Fruit fly (Drosophila melanogaster): ENCODE measurements around the gene Usp32.

Usp32 gene

DNA sequence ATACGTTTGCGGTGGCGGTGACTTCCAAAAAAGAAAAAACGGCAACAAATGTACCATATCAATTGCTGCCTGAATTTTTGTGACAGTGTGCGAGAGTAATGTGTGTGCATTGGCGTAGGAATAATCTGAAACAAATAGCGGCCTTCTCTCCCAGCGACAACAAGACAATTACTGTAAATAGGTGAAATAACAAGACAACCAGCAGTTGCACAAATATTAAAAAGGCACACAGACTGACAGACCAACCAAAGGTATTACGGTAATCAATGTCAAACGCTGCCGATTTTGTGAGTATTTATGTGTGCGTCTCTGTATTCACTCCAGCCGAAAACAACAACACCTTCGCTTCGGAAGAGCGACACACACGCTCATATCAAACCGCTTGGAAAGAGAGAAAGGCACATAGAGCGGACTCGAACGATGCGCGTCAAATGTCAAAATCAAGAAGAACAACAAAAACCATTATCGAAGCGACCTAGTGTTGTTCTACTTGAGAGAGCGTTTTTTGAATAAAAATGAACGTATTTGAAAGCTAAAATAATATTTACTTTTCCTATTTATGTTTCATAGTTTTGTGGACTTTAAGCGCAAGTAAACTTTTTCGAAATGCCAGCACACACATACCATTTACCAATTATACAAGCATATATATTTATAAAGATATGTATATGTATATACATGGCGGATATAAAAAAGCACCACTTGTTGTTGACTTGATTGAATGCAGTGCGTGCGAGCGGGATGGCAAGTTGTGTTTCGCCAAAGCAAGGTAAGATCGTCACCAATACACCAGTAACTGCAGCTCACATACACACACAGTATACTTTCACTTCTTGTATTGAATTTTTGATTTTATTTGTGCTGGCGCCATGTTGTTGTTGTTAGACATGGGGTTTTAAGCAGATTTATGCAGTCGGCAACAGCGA lies 36.1 kb downstream of the Usp32 start (continued):
- TF ChIP-seq dsx (GFP tag; optimal IDR thresholded peaks at IDR 0.05; ENCODE audit: poor library complexity, severe bottlenecking) (peak; percentile 57), CG11294 (GFP tag; IDR thresholded peaks at IDR 0.05) (no peak), CG10669 (GFP tag; optimal IDR thresholded peaks at IDR 0.05) (no peak), esn (GFP tag; optimal IDR thresholded peaks at IDR 0.05) (no peak), CG3919 (GFP tag; optimal IDR thresholded peaks at IDR 0.05) (peak; percentile 23), dac (GFP tag; optimal IDR thresholded peaks at IDR 0.05) (no peak), fkh (GFP tag; optimal IDR thresholded peaks at IDR 0.05) (peak; percentile 96), pdm3 (GFP tag; optimal IDR thresholded peaks at IDR 0.05) (no peak), Hr39 (GFP tag; optimal IDR thresholded peaks at IDR 0.05) (no peak), CG1621 (tag; optimal IDR thresholded peaks at IDR 0.05) (no peak), CG6808 (GFP tag; optimal IDR thresholded peaks at IDR 0.05) (no peak), OdsH (GFP tag; optimal IDR thresholded peaks at IDR 0.05) (no peak), fd85E (GFP tag; optimal IDR thresholded peaks at IDR 0.05) (no peak), CG11762 (GFP tag; optimal IDR thresholded peaks at IDR 0.05; ENCODE audit: insufficient read depth) (no peak), Hr4 (GFP tag; optimal IDR thresholded peaks at IDR 0.05) (no peak), Blimp-1 (GFP tag; optimal IDR thresholded peaks at IDR 0.05) (peak; percentile 96), Eip75B (GFP tag; optimal IDR thresholded peaks at IDR 0.05) (no peak), Lpt (GFP tag; optimal IDR thresholded peaks at IDR 0.05) (no peak), Hr38 (GFP tag; optimal IDR thresholded peaks at IDR 0.05) (no peak), lz (GFP tag; optimal IDR thresholded peaks at IDR 0.05) (no peak)

DNA sequence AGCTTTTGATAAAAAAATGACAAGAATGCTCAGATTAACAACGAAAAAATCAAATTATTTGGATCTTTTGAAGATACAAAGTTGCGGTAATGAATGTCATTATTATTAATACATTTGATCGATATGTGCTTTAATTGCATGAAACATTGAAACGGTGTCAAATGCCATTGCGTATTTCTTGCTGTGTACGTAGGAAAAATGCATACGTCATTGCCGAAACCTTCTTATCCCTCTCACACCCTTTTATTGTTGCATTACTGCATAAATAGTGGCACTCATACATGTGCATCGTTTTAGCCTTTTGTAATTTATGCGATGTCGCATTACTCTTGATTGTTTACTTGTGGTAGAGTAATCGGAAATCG lies 36.7 kb downstream of the Usp32 start:
- TF ChIP-seq topi (GFP tag; optimal IDR thresholded peaks at IDR 0.05) (peak; percentile 5), CG6792 (GFP tag; optimal IDR thresholded peaks at IDR 0.05) (peak; percentile 20), Met (GFP tag; optimal IDR thresholded peaks at IDR 0.05) (no peak), CG15336 (GFP tag; IDR thresholded peaks at IDR 0.05) (0 out of 2 replicates have a peak, but pooled peaks have one; percentile 12), CG32006 (GFP tag; optimal IDR thresholded peaks at IDR 0.05) (peak; percentile 49), acj6 (GFP tag; optimal IDR thresholded peaks at IDR 0.05) (peak; percentile 5), CG8319 (GFP tag; optimal IDR thresholded peaks at IDR 0.05) (no peak), eg (GFP tag; IDR thresholded peaks at IDR 0.05) (0 out of 3 replicates have a peak, but pooled peaks have one; percentile 10)

DNA sequence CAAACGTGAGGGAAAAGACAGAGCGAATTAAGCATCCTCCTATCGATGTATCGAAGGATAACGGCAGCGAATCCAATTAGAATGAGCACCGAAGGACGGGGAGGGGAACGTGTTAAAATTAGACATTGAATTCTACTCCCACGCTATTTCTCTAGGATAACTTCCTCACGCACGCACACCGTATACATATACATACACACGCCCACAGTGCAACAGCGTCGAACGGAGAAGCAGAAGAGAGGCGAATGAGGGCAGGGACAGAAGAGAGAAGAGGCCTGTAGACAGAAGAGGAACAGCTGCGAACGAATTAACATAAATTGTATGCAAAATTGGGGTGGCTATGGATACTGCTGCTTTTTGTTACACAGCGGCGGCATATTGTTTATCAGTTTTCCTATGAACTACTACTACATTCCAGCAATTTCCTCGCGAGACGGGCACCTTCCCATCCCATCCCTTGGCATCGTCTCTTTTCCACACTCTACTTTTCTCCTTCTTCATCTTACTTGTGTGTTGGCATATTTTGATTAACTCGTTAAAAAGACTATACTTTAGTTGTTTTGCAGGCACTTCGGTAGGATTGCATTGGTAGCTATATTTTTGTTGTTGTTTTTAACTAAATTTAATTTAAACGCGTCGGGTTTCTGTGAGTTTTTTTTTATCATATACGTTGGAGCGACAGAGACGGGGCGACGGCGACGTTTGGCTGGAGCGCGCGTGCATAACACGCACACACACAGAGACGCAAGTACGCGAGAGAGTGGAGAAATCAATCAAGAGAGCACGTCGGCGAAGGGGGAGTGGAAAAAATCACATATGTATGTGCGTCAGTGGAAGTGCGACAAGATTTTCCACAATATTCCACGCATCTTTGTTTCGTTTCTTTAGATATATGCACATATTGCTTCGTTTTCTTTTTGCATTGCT lies 37.5 kb downstream of the Usp32 start:
- TF ChIP-seq Eip93F (GFP tag; optimal IDR thresholded peaks at IDR 0.05) (no peak), CG6808 (GFP tag; optimal IDR thresholded peaks at IDR 0.05) (peak; percentile 9), fkh (GFP tag; optimal IDR thresholded peaks at IDR 0.05) (no peak), lz (GFP tag; optimal IDR thresholded peaks at IDR 0.05) (no peak), Ets96B (tag; optimal IDR thresholded peaks at IDR 0.05) (no peak), CG7368 (GFP tag; optimal IDR thresholded peaks at IDR 0.05) (no peak), CG10631 (GFP tag; optimal IDR thresholded peaks at IDR 0.05) (no peak), fd59A (GFP tag; optimal IDR thresholded peaks at IDR 0.05) (no peak), eg (GFP tag; IDR thresholded peaks at IDR 0.05) (peak; percentile 39; the same call in 1 of the 3 replicates), CG15336 (GFP tag; IDR thresholded peaks at IDR 0.05) (0 out of 2 replicates have a peak, but pooled peaks have one; percentile 13), Blimp-1 (GFP tag; optimal IDR thresholded peaks at IDR 0.05) (peak; percentile 40), Eip78C (GFP tag) (no peak), ss (GFP tag; optimal IDR thresholded peaks at IDR 0.05) (peak in 1 of 2 experiments; percentile 4), CG6163 (GFP tag; IDR thresholded peaks at IDR 0.05) (peak; percentile 61; the same call in 2 of the 3 replicates), vri (GFP tag; optimal IDR thresholded peaks at IDR 0.05) (peak; percentile 65), Lpt (GFP tag; optimal IDR thresholded peaks at IDR 0.05) (peak; percentile 11)
